Fruit fly (Drosophila melanogaster) whole organism, embryonic: ENCODE results near the gene TotB.

ENCODE experiments used
- Abd-B ChIP-seq: fragments of 200-800 bp; sonication (Bioruptor generic); optimal IDR thresholded peaks from 2 replicates; lab custom pipeline; 2018; ENCODE audit warnings: missing biosample characterization, mild to moderate bottlenecking, missing genetic modification characterization, moderate library complexity
- CG10267 ChIP-seq: fragments of 200-800 bp; sonication (Bioruptor generic); optimal IDR thresholded peaks from 2 replicates; lab custom pipeline; 2018; ENCODE audit warnings: missing biosample characterization, mild to moderate bottlenecking, missing genetic modification characterization, moderate library complexity
- CG10543 ChIP-seq: fragments of 200-800 bp; sonication (Bioruptor generic); optimal IDR thresholded peaks from 3 replicates; lab custom pipeline; 2017; ENCODE audit warnings: missing biosample characterization, mild to moderate bottlenecking, missing genetic modification characterization, moderate library complexity
- CG10959 ChIP-seq: fragments of 200-800 bp; sonication (Bioruptor generic); IDR thresholded peaks from 2 replicates; pipeline ENCODE4 v1.3.6; 2022; ENCODE audit warnings: missing biosample characterization, missing genetic modification characterization
- CG11085 ChIP-seq: fragments of 200-800 bp; sonication (Bioruptor generic); IDR thresholded peaks from 2 replicates; pipeline ENCODE4 v1.3.6; 2022; ENCODE audit warnings: missing biosample characterization, missing genetic modification characterization
- CG11247 ChIP-seq: fragments of 200-800 bp; sonication (Bioruptor generic); IDR thresholded peaks from 2 replicates; pipeline ENCODE4 v1.3.6; 2022; ENCODE audit warnings: missing biosample characterization, missing genetic modification characterization
- CG11696 ChIP-seq: fragments of 200-800 bp; sonication (Bioruptor generic); IDR thresholded peaks from 2 replicates; pipeline ENCODE4 v1.3.6; 2022; ENCODE audit warnings: missing biosample characterization, missing genetic modification characterization
- CG12659 ChIP-seq: fragments of 200-800 bp; sonication (Bioruptor generic); optimal IDR thresholded peaks from 3 replicates; lab custom pipeline; 2017; ENCODE audit warnings: mild to moderate bottlenecking, missing biosample characterization, missing genetic modification reagents, missing genetic modification characterization
- CG14050 ChIP-seq: fragments of 200-800 bp; sonication (Bioruptor generic); IDR thresholded peaks from 3 replicates; pipeline ENCODE4 v1.3.6; 2022; ENCODE audit warnings: missing biosample characterization, missing genetic modification characterization
- CG15011 ChIP-seq: fragments of 200-800 bp; sonication (Bioruptor generic); optimal IDR thresholded peaks from 3 replicates; lab custom pipeline; 2018; ENCODE audit warnings: missing biosample characterization, mild to moderate bottlenecking, missing genetic modification characterization
- CG15073 ChIP-seq: fragments of 200-800 bp; sonication (Bioruptor generic); optimal IDR thresholded peaks from 2 replicates; lab custom pipeline; 2016; ENCODE audit warnings: missing biosample characterization, missing genetic modification characterization
- CG15269 ChIP-seq: fragments of 200-800 bp; sonication (Bioruptor generic); optimal IDR thresholded peaks from 2 replicates; lab custom pipeline; 2018; ENCODE audit warnings: missing biosample characterization, mild to moderate bottlenecking, missing genetic modification characterization, moderate library complexity
- CG18011 ChIP-seq: fragments of 200-800 bp; sonication (Bioruptor generic); optimal IDR thresholded peaks from 2 replicates; lab custom pipeline; 2017; ENCODE audit warnings: missing biosample characterization, missing genetic modification characterization, mild to moderate bottlenecking, moderate library complexity, missing genotype
- CG31388 ChIP-seq: fragments of 200-800 bp; sonication (Bioruptor generic); optimal IDR thresholded peaks from 2 replicates; lab custom pipeline; 2016; ENCODE audit warnings: missing biosample characterization, missing genetic modification characterization
- CG4617 ChIP-seq: fragments of 200-800 bp; sonication (Bioruptor generic); optimal IDR thresholded peaks from 3 replicates; lab custom pipeline; 2016; ENCODE audit warnings: missing biosample characterization, missing genetic modification characterization, borderline replicate concordance
- CG6683 ChIP-seq: fragments of 200-800 bp; sonication (Bioruptor generic); optimal IDR thresholded peaks from 2 replicates; lab custom pipeline; 2017; ENCODE audit warnings: missing biosample characterization, mild to moderate bottlenecking, missing genetic modification characterization, missing genetic modification reagents
- CG7357 ChIP-seq: fragments of 200-800 bp; sonication (Bioruptor generic); IDR thresholded peaks from 3 replicates; pipeline ENCODE4 v1.3.6; 2022; ENCODE audit warnings: missing biosample characterization, missing genetic modification characterization
- CG8281 ChIP-seq: fragments of 200-800 bp; sonication (Bioruptor generic); optimal IDR thresholded peaks from 2 replicates; lab custom pipeline; 2018; ENCODE audit warnings: missing biosample characterization, mild to moderate bottlenecking, missing genetic modification characterization, moderate library complexity
- CG8944 ChIP-seq: fragments of 200-800 bp; sonication (Bioruptor generic); optimal IDR thresholded peaks from 3 replicates; lab custom pipeline; 2016; ENCODE audit warnings: missing biosample characterization, missing genetic modification characterization
- CG9215 ChIP-seq: fragments of 200-800 bp; sonication (Bioruptor generic); IDR thresholded peaks from 2 replicates; pipeline ENCODE4 v1.3.6; 2022; ENCODE audit warnings: missing biosample characterization, missing genetic modification characterization
- CG9876 ChIP-seq: fragments of 200-800 bp; sonication (Bioruptor generic); optimal IDR thresholded peaks from 2 replicates; lab custom pipeline; 2016; ENCODE audit warnings: missing biosample characterization, missing genetic modification characterization
- Camta ChIP-seq: fragments of 200-800 bp; sonication (Bioruptor generic); optimal IDR thresholded peaks from 2 replicates; lab custom pipeline; 2016; ENCODE audit warnings: missing biosample characterization, missing genetic modification characterization
- Doc2 ChIP-seq: fragments of 200-800 bp; sonication (Bioruptor generic); IDR thresholded peaks from 2 replicates; pipeline ENCODE4 v1.3.6; 2022; ENCODE audit warnings: missing biosample characterization, missing genetic modification characterization
- Gsc ChIP-seq: fragments of 200-800 bp; sonication (Bioruptor generic); IDR thresholded peaks from 2 replicates; pipeline ENCODE4 v1.3.6; 2022; ENCODE audit warnings: missing biosample characterization, missing genetic modification characterization
- Hmx ChIP-seq: fragments of 200-800 bp; sonication (Bioruptor generic); optimal IDR thresholded peaks from 2 replicates; lab custom pipeline; 2016; ENCODE audit warnings: missing biosample characterization, missing genetic modification characterization
- Ravus ChIP-seq: fragments of 200-800 bp; sonication (Bioruptor generic); IDR thresholded peaks from 2 replicates; pipeline ENCODE4 v1.3.6; 2022; ENCODE audit warnings: missing biosample characterization, missing genetic modification characterization
- Ssrp ChIP-seq: fragments of 200-800 bp; sonication (Bioruptor generic); optimal IDR thresholded peaks from 2 replicates; lab custom pipeline; 2018; ENCODE audit warnings: missing biosample characterization, mild to moderate bottlenecking, missing genetic modification characterization, moderate library complexity
- Stat92E ChIP-seq, 3 experiments: fragments of >200 bp in 2 of 3; fragments of 200-800 bp in 1 of 3; sonication (Bioruptor generic) in 1 of 3; optimal IDR thresholded peaks; 2 replicates each; lab custom pipeline; 2017 to 2019; ENCODE audit warnings: missing biosample characterization in 3 of 3, missing genetic modification characterization in 3 of 3, mild to moderate bottlenecking in 1 of 3, moderate library complexity in 1 of 3
- ato ChIP-seq: fragments of 200-800 bp; sonication (Bioruptor generic); IDR thresholded peaks from 2 replicates; pipeline ENCODE4 v1.3.6; 2022; ENCODE audit warnings: missing biosample characterization, missing genetic modification characterization; ENCODE audit not compliant: partially characterized antibody
- btn ChIP-seq: fragments of 200-800 bp; sonication (Bioruptor generic); optimal IDR thresholded peaks from 2 replicates; lab custom pipeline; 2016; ENCODE audit warnings: missing biosample characterization, missing genetic modification characterization
- chm ChIP-seq: fragments of 200-800 bp; sonication (Bioruptor generic); IDR thresholded peaks from 2 replicates; pipeline ENCODE4 v1.3.6; 2022; ENCODE audit warnings: missing biosample characterization, missing genetic modification characterization
- crol ChIP-seq: fragments of 200-800 bp; sonication (Bioruptor generic); IDR thresholded peaks from 2 replicates; pipeline ENCODE4 v1.3.6; 2022; ENCODE audit warnings: missing biosample characterization, missing genetic modification characterization
- danr ChIP-seq: fragments of 200-800 bp; sonication (Bioruptor generic); IDR thresholded peaks from 2 replicates; pipeline ENCODE4 v1.3.6; 2022; ENCODE audit warnings: missing biosample characterization, missing genetic modification characterization
- esg ChIP-seq: fragments of 200-800 bp; sonication (Bioruptor generic); conservative IDR thresholded peaks from 2 replicates; pipeline ENCODE4 v1.3.6; 2022; ENCODE audit warnings: missing biosample characterization, missing genetic modification characterization
- exex ChIP-seq: fragments of 200-800 bp; sonication (Bioruptor generic); optimal IDR thresholded peaks from 4 replicates; lab custom pipeline; 2018; ENCODE audit warnings: missing biosample characterization, mild to moderate bottlenecking, missing genetic modification characterization, moderate library complexity
- fd3F ChIP-seq: fragments of 200-800 bp; sonication (Bioruptor generic); optimal IDR thresholded peaks from 2 replicates; lab custom pipeline; 2018; ENCODE audit warnings: missing biosample characterization, mild to moderate bottlenecking, missing genetic modification characterization, moderate library complexity
- gce ChIP-seq: fragments of 200-800 bp; sonication (Bioruptor generic); IDR thresholded peaks from 3 replicates; pipeline ENCODE4 v1.3.6; 2022; ENCODE audit warnings: missing biosample characterization, missing genetic modification characterization
- hkb ChIP-seq, 2 experiments: fragments of 200-800 bp in 1 of 2; fragments of >200 bp in 1 of 2; sonication (Bioruptor generic) in 1 of 2; IDR thresholded peaks in 1 of 2; optimal IDR thresholded peaks in 1 of 2; 2 replicates each; pipeline versions ENCODE4 v1.3.6 to Lab custom; 2017 to 2022; ENCODE audit warnings: missing biosample characterization in 1 of 2, missing genetic modification characterization in 1 of 2
- knrl ChIP-seq: fragments of 200-800 bp; sonication (Bioruptor generic); IDR thresholded peaks from 3 replicates; pipeline ENCODE4 v1.3.6; 2022; ENCODE audit warnings: missing biosample characterization, missing genetic modification characterization; ENCODE audit not compliant: partially characterized antibody
- lab ChIP-seq: fragments of 200-800 bp; sonication (Bioruptor generic); optimal IDR thresholded peaks from 3 replicates; lab custom pipeline; 2017; ENCODE audit warnings: missing biosample characterization, missing genetic modification characterization, mild to moderate bottlenecking, moderate library complexity, missing genetic modification reagents
- nau ChIP-seq: fragments of 200-800 bp; sonication (Bioruptor generic); optimal IDR thresholded peaks from 3 replicates; lab custom pipeline; 2017; ENCODE audit warnings: missing biosample characterization, mild to moderate bottlenecking, missing genetic modification characterization, missing genetic modification reagents
- pb ChIP-seq: fragments of 200-800 bp; sonication (Bioruptor generic); optimal IDR thresholded peaks from 3 replicates; lab custom pipeline; 2016; ENCODE audit warnings: missing biosample characterization, missing genetic modification characterization
- peb ChIP-seq: fragments of 200-800 bp; sonication (Bioruptor generic); IDR thresholded peaks from 2 replicates; pipeline ENCODE4 v1.3.6; 2022; ENCODE audit warnings: missing biosample characterization, missing genetic modification characterization
- pho ChIP-seq: fragments of 200-800 bp; sonication (Bioruptor generic); optimal IDR thresholded peaks from 2 replicates; lab custom pipeline; 2016; ENCODE audit warnings: missing biosample characterization, missing genetic modification characterization
- sim ChIP-seq: fragments of 200-800 bp; sonication (Bioruptor generic); IDR thresholded peaks from 2 replicates; pipeline ENCODE4 v1.3.6; 2022; ENCODE audit warnings: missing biosample characterization, missing genetic modification characterization
- stc ChIP-seq: fragments of 200-800 bp; sonication (Bioruptor generic); IDR thresholded peaks from 2 replicates; pipeline ENCODE4 v1.3.6; 2022; ENCODE audit warnings: missing biosample characterization, missing genetic modification characterization
- tap ChIP-seq: fragments of 200-800 bp; optimal IDR thresholded peaks from 3 replicates; lab custom pipeline; 2019; ENCODE audit warnings: missing biosample characterization, mild to moderate bottlenecking, missing genetic modification characterization, moderate library complexity
- usp ChIP-seq: fragments of >200 bp; optimal IDR thresholded peaks from 2 replicates; lab custom pipeline; 2017; ENCODE audit warnings: missing biosample characterization, missing genetic modification characterization
- zfh1 ChIP-seq: fragments of 200-800 bp; sonication (Bioruptor generic); IDR thresholded peaks from 3 replicates; pipeline ENCODE4 v1.3.6; 2022; ENCODE audit warnings: missing biosample characterization, missing genetic modification characterization

The TotB gene

DNA sequence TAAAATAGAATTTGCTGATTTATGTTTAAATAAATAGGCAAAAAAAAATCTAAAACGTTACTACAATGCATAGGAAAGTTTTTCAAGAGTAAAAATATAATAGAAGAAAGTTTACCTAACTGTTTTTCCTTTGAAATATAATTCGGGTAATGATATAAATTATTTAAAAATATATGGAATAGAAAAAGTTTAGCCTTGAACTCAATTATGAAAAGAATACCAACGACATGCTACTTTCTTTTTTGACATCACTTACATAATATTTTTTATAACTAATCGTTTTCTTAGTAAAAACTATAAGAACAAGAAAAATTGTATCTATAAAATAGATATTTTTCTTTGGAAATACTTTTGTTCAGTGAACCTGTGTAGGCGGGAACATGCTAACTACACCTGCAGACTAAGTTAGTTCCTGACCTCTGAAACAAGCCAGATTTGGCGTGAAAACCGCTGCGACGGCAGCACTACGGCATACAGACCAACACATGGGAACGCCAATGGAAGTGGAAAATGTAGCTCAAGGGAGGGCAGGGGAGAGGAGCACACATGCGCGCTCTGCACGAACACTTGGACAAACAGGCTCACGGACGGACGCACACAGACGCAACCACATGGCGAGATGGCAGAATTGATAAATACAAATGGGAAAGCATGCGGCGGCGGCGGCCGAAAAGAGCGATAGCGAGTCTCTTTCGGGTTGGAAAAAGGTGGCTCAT, 44.2 kb upstream of the TotB start (continued):
- TF ChIP-seq CG10959 (no peak), Doc2 (GFP tag; lab: Robert Waterston, UW) (no peak), stc (GFP tag; lab: Robert Waterston, UW) (no peak), knrl (GFP tag; lab: Robert Waterston, UW) (no peak), ato (GFP tag; lab: Robert Waterston, UW) (no peak), exex (tag; lab: Kevin White, UChicago) (no peak), CG10267 (tag; lab: Kevin White, UChicago) (peak; percentile 12), CG14050 (GFP tag; lab: Robert Waterston, UW) (no peak), CG12659 (GFP tag; lab: Kevin White, UChicago) (peak; percentile 33), btn (GFP tag; lab: Kevin White, UChicago) (no peak), Stat92E (GFP tag; optimal IDR thresholded peaks at IDR 0.05; lab: Kevin White, UChicago) (no peak), Hmx (GFP tag; lab: Kevin White, UChicago) (no peak), crol (GFP tag; lab: Robert Waterston, UW) (peak; percentile 99), sim (GFP tag; lab: Robert Waterston, UW) (no peak), CG15269 (tag; lab: Kevin White, UChicago) (peak; percentile 53), fd3F (GFP tag; lab: Kevin White, UChicago) (no peak), gce (GFP tag; lab: Robert Waterston, UW) (0 out of 3 replicates have a peak, but pooled peaks have one; percentile 11), CG15011 (GFP tag; lab: Kevin White, UChicago) (no peak), hkb (optimal IDR thresholded peaks at IDR 0.05; lab: Kevin White, UChicago) (no peak), hkb (GFP tag; IDR thresholded peaks at IDR 0.05; lab: Robert Waterston, UW) (peak; percentile 25; the same call in 1 of the 2 replicates), esg (peak; percentile 27), CG11247 (GFP tag; lab: Robert Waterston, UW) (no peak), CG11085 (GFP tag; lab: Robert Waterston, UW) (no peak), CG8281 (tag; lab: Kevin White, UChicago) (no peak), zfh1 (0 out of 3 replicates have a peak, but pooled peaks have one; percentile 14), CG10543 (GFP tag; lab: Kevin White, UChicago) (peak; percentile 93), Camta (GFP tag; lab: Kevin White, UChicago) (no peak), CG7357 (GFP tag; lab: Robert Waterston, UW) (no peak), Ssrp (tag; lab: Kevin White, UChicago) (peak; percentile 42), nau (no peak), CG15073 (GFP tag; lab: Kevin White, UChicago) (no peak), CG6683 (GFP tag; lab: Kevin White, UChicago) (no peak), tap (no peak), Gsc (GFP tag; lab: Robert Waterston, UW) (no peak), CG18011 (GFP tag; lab: Kevin White, UChicago) (no peak), CG4617 (no peak), lab (peak; percentile 43), usp (no peak), CG31388 (GFP tag; lab: Kevin White, UChicago) (no peak), CG8944 (GFP tag; lab: Kevin White, UChicago) (no peak), danr (GFP tag; lab: Robert Waterston, UW) (no peak), CG9876 (no peak), Abd-B (no peak), CG9215 (GFP tag; lab: Robert Waterston, UW) (no peak), CG11696 (GFP tag; lab: Robert Waterston, UW) (no peak), peb (GFP tag; lab: Robert Waterston, UW) (peak; percentile 17; the same call in 1 of the 2 replicates), Ravus (no peak), pho (GFP tag; lab: Kevin White, UChicago) (no peak), pb (no peak), chm (GFP tag; lab: Robert Waterston, UW) (no peak; the same call in 1 of the 2 replicates)
